Worm (Caenorhabditis elegans): Measurements from ENCODE around the gene chil-15.

The chil-15 gene

ce11 chrII:9441838-9442237 is 1.6 kb downstream of the chil-15 start, which contains the start of gene chil-16:
TSS of gene chil-16 (minus strand) at chrII:9441938.
- TF ChIP-seq flt-1 (GFP tag; IDR thresholded peaks at IDR 0.05) (no peak), ref-1 (GFP tag; conservative IDR thresholded peaks at IDR 0.05) (no peak), klf-2 (GFP tag; conservative IDR thresholded peaks at IDR 0.05) (no peak), med-1 (GFP tag; optimal IDR thresholded peaks at IDR 0.05; ENCODE audit: insufficient read depth) (no peak), cog-1 (tag; optimal IDR thresholded peaks at IDR 0.05) (no peak), T22C8.4 (GFP tag; IDR thresholded peaks at IDR 0.05) (no peak), ztf-23 (GFP tag; IDR thresholded peaks at IDR 0.05) (no peak), tab-1 (GFP tag; IDR thresholded peaks at IDR 0.05) (no peak), ztf-29 (GFP tag; IDR thresholded peaks at IDR 0.05) (no peak)

- no peak for TF ChIP-seq ref-1 (GFP tag; conservative IDR thresholded peaks at IDR 0.05)
- TF ChIP-seq tab-1 (GFP tag; IDR thresholded peaks at IDR 0.05) = no peak
- TF ChIP-seq klf-2 (GFP tag; conservative IDR thresholded peaks at IDR 0.05) = no peak
- TF ChIP-seq T22C8.4 (GFP tag; IDR thresholded peaks at IDR 0.05) = no peak
- TF ChIP-seq flt-1 (GFP tag; IDR thresholded peaks at IDR 0.05) = no peak
- TF ChIP-seq ztf-23 (GFP tag; IDR thresholded peaks at IDR 0.05) = no peak
Measured at ce11 chrII:9440060-9440459, 3.4 kb downstream of the chil-15 start, which contains the start of gene chil-17. TSS of gene chil-17 (minus strand) at chrII:9440160.

ce11 chrII:9438853-9439252 is 4.6 kb downstream of the chil-15 start:
- no peak for TF ChIP-seq ztf-23 (GFP tag; IDR thresholded peaks at IDR 0.05)
- TF ChIP-seq klf-2 (GFP tag; conservative IDR thresholded peaks at IDR 0.05) = no peak
- TF ChIP-seq ztf-29 (GFP tag; IDR thresholded peaks at IDR 0.05) = no peak
- no peak for TF ChIP-seq ref-1 (GFP tag; conservative IDR thresholded peaks at IDR 0.05)
- no peak for TF ChIP-seq flt-1 (GFP tag; IDR thresholded peaks at IDR 0.05)
- no peak for TF ChIP-seq med-1 (GFP tag; optimal IDR thresholded peaks at IDR 0.05; ENCODE audit: insufficient read depth)
- no peak for TF ChIP-seq tab-1 (GFP tag; IDR thresholded peaks at IDR 0.05)
- TF ChIP-seq cog-1 (tag; optimal IDR thresholded peaks at IDR 0.05) = no peak
- TF ChIP-seq T22C8.4 (GFP tag; IDR thresholded peaks at IDR 0.05) = no peak

ce11 chrII:9438227-9438626 is 5.2 kb downstream of the chil-15 start, which contains the start of gene chil-13:
TSS of gene chil-13 (minus strand) at chrII:9438327.
- TF ChIP-seq ztf-23 (GFP tag; IDR thresholded peaks at IDR 0.05) (no peak), med-1 (GFP tag; optimal IDR thresholded peaks at IDR 0.05; ENCODE audit: insufficient read depth) (no peak), flt-1 (GFP tag; IDR thresholded peaks at IDR 0.05) (no peak), cog-1 (tag; optimal IDR thresholded peaks at IDR 0.05) (no peak), klf-2 (GFP tag; conservative IDR thresholded peaks at IDR 0.05) (no peak), ref-1 (GFP tag; conservative IDR thresholded peaks at IDR 0.05) (no peak), T22C8.4 (GFP tag; IDR thresholded peaks at IDR 0.05) (no peak), ztf-29 (GFP tag; IDR thresholded peaks at IDR 0.05) (no peak)

- no peak for TF ChIP-seq flt-1 (GFP tag; IDR thresholded peaks at IDR 0.05)
- TF ChIP-seq med-1 (GFP tag; optimal IDR thresholded peaks at IDR 0.05; ENCODE audit: insufficient read depth) = no peak
- TF ChIP-seq cog-1 (tag; optimal IDR thresholded peaks at IDR 0.05) = no peak
Measured at ce11 chrII:9436009-9436408, 7.4 kb downstream of the chil-15 start, which contains the start of gene kin-16. TSS of gene kin-16 (minus strand) at chrII:9436109.

- no peak for TF ChIP-seq klf-2 (GFP tag; conservative IDR thresholded peaks at IDR 0.05)
Measured at ce11 chrII:9433609-9434008, 9.8 kb downstream of the chil-15 start, which contains the start of gene kin-15. TSS of gene kin-15 (minus strand) at chrII:9433709.

ce11 chrII:9431119-9431518 is 12.3 kb downstream of the chil-15 start:
- TF ChIP-seq tab-1 (GFP tag; IDR thresholded peaks at IDR 0.05) = no peak
- no peak for TF ChIP-seq med-1 (GFP tag; optimal IDR thresholded peaks at IDR 0.05; ENCODE audit: insufficient read depth)
- TF ChIP-seq cog-1 (tag; optimal IDR thresholded peaks at IDR 0.05) = no peak
- TF ChIP-seq flt-1 (GFP tag; IDR thresholded peaks at IDR 0.05) = no peak
- TF ChIP-seq ztf-23 (GFP tag; IDR thresholded peaks at IDR 0.05) = no peak
- no peak for TF ChIP-seq klf-2 (GFP tag; conservative IDR thresholded peaks at IDR 0.05)
- TF ChIP-seq ref-1 (GFP tag; conservative IDR thresholded peaks at IDR 0.05) = no peak
- TF ChIP-seq T22C8.4 (GFP tag; IDR thresholded peaks at IDR 0.05) = no peak
- TF ChIP-seq ztf-29 (GFP tag; IDR thresholded peaks at IDR 0.05) = no peak

ce11 chrII:9427644-9428043 is 15.8 kb downstream of the chil-15 start, which contains the start of gene M176.5:
TSS of gene M176.5 (minus strand) at chrII:9427744.
- TF ChIP-seq flt-1 (GFP tag; IDR thresholded peaks at IDR 0.05) = no peak

- TF ChIP-seq med-1 (GFP tag; optimal IDR thresholded peaks at IDR 0.05; ENCODE audit: insufficient read depth) (no peak), cog-1 (tag; optimal IDR thresholded peaks at IDR 0.05) (no peak), klf-2 (GFP tag; conservative IDR thresholded peaks at IDR 0.05) (no peak), ztf-23 (GFP tag; IDR thresholded peaks at IDR 0.05) (no peak), flt-1 (GFP tag; IDR thresholded peaks at IDR 0.05) (no peak), tab-1 (GFP tag; IDR thresholded peaks at IDR 0.05) (no peak), ztf-29 (GFP tag; IDR thresholded peaks at IDR 0.05) (no peak), ref-1 (GFP tag; conservative IDR thresholded peaks at IDR 0.05) (no peak), T22C8.4 (GFP tag; IDR thresholded peaks at IDR 0.05) (no peak)
Measured at ce11 chrII:9426076-9426475, 17.3 kb downstream of the chil-15 start, which contains the start of gene M176.10. TSS of gene M176.10 (minus strand) at chrII:9426176.

- TF ChIP-seq ztf-23 (GFP tag; IDR thresholded peaks at IDR 0.05) (no peak), T22C8.4 (GFP tag; IDR thresholded peaks at IDR 0.05) (no peak)
Measured at ce11 chrII:9421969-9422368, 21.5 kb downstream of the chil-15 start, which contains the start of gene M176.11. TSS of gene M176.11 (plus strand) at chrII:9422269.

Measured in whole organism, midembryonic.